Worm (Caenorhabditis elegans) whole organism, dauer: ENCODE data around the gene srh-216.

Experiments
- unc-62 ChIP-seq: sonication (generic microtip); optimal IDR thresholded peaks from 2 replicates; lab custom pipeline; 2017; ENCODE audit warnings: missing biosample characterization, missing genetic modification reagents, missing genetic modification characterization

srh-216 gene

DNA sequence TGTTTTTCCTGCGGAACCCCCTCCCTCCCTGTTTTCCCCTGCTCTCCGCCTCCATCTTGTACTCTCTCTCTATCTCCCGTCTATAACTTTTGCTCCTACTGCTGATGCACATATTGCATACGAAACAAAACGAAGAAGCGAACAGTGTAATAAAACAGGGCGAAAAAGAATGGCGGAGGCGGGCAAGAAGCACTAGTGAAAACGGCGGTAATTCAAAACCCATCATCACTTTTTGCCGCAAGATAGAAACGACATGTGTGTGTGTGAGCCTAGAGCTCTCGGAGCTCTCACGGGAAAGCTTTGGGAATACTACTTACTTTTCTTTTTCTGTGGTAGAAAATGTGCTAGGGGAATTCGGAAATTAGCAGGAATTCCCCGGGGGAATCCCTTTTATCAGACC is 8.7 kb upstream of the srh-216 start:
- TF ChIP-seq unc-62 (GFP tag; lab: Kevin White, UChicago) = no peak

DNA sequence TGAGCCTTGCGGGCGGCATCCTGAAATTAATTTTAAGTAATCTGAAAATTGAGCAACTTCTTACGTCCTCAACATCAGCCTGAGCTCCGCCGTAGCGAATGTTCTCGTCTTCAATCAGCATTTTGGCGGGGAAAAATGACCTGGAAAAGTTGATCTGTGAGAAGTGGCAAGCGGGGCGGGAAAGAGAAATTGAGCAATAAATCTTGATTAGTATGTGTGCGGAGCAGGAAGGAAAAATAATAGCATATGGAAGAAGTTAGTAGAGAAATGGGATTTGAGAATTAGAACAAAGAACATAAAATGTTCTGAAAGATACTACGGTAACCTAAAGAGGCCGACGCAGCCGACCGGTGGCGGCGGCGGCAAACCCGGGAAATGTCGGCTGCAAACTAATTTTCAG is 7.6 kb upstream of the srh-216 start, which contains the start of gene tni-3:
Gene tni-3 (minus strand): TSS at position 140 of the 400 bp plus-strand sequence.
- no peak for TF ChIP-seq unc-62 (GFP tag; lab: Kevin White, UChicago)

- no peak for TF ChIP-seq unc-62 (GFP tag; lab: Kevin White, UChicago)
These were observed 6.3 kb upstream of the srh-216 start for ce11 chrV:16833672-16834071.

ce11 chrV:16832865-16833264 is 5.5 kb upstream of the srh-216 start, which contains the start of gene phy-3:
phy-3 (plus strand) TSS chrV:16833165.
- no peak for TF ChIP-seq unc-62 (GFP tag; lab: Kevin White, UChicago)

- TF ChIP-seq unc-62 (GFP tag; lab: Kevin White, UChicago) = no peak
These were observed 4.5 kb upstream of the srh-216 start, which contains the start of gene srh-215 for ce11 chrV:16831921-16832320. srh-215 (minus strand) TSS chrV:16832021.

ce11 chrV:16831310-16831709 is 3.9 kb upstream of the srh-216 start:
- TF ChIP-seq unc-62 (GFP tag; lab: Kevin White, UChicago) = no peak

ce11 chrV:16829396-16829795 is 2.0 kb upstream of the srh-216 start, which contains the start of gene srh-214:
srh-214 (minus strand) TSS chrV:16829755.
- TF ChIP-seq unc-62 (GFP tag; lab: Kevin White, UChicago) = no peak

ce11 chrV:16821270-16821737 is 6.1 kb downstream of the srh-216 start, which contains the start of gene T20B3.14:
T20B3.14 (minus strand) TSS chrV:16821320.
- TF ChIP-seq unc-62 (GFP tag; lab: Kevin White, UChicago) = no peak

DNA sequence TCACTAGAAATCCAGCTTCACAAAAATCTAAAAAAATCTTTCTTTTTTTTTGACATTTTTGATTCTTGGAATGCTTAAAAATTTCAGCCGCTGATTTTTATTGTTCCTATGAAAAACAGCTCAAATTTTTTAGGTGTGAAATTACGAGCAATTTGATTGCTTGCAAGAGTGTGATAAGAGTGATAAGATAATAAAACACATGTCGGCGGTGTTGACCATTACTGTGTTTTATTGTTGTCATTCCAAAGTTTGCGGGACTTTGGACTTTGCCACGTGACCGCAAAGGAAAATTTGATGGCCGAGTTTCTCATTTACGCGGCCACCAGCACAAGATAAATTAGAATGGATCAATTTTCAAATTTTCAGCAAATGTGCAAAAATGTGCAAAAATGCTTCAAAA is 10.7 kb downstream of the srh-216 start:
- TF ChIP-seq unc-62 (GFP tag; lab: Kevin White, UChicago) = no peak

- no peak for TF ChIP-seq unc-62 (GFP tag; lab: Kevin White, UChicago)
These were observed 12.1 kb downstream of the srh-216 start, which contains the start of gene T20B3.1 for ce11 chrV:16815261-16815660. T20B3.1 (plus strand) TSS chrV:16815561.

ce11 chrV:16814541-16815207 is 12.7 kb downstream of the srh-216 start:
- TF ChIP-seq unc-62 (GFP tag; lab: Kevin White, UChicago) = no peak

- TF ChIP-seq unc-62 (GFP tag; lab: Kevin White, UChicago) = no peak
These were observed 15.0 kb downstream of the srh-216 start for ce11 chrV:16812371-16812770.

DNA sequence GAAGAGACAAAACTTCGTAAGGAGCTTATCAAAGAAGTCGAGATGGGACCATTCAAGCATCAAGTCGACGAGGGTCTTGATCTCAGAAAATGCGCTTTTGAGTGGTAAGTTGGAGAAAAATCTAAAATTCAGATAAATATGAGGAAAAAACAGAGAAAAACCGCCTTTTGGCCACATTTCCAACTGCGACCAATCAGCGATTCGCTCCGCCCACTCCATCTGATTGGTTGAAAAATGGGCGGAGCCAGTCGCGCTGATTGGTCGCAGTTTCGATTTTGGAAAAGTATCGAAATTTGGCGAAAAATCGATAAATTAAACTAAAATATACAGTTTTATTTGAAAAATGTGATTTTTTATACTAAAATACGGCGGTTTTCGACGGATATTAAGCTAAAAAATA is 15.5 kb downstream of the srh-216 start:
- TF ChIP-seq unc-62 (GFP tag; lab: Kevin White, UChicago) = no peak

DNA sequence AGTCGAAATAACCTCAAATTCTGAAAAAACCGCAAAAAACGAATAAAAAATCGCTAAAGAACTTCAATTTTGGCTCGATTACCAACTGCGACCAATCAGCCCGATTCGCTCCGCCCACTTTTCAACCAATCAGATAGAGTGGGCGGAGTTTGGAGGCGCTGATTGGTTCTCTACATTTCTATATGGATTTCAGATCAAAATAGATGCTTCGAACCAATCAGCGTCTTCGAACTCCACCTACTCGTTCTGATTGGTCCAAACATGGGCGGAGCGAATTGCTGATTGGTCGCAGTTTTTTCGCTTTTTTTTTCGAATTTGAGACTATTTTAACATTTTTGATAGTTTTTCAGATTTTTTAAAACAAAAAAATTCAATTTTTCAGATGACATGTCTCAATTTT is 19.2 kb downstream of the srh-216 start:
- TF ChIP-seq unc-62 (GFP tag; lab: Kevin White, UChicago) = no peak

- no peak for TF ChIP-seq unc-62 (GFP tag; lab: Kevin White, UChicago)
These were observed 22.6 kb downstream of the srh-216 start for ce11 chrV:16804795-16805194.

ce11 chrV:16802572-16802971 is 24.8 kb downstream of the srh-216 start, which contains the start of gene cand-1:
cand-1 (plus strand) TSS chrV:16802872.
- TF ChIP-seq unc-62 (GFP tag; lab: Kevin White, UChicago) = no peak

ce11 chrV:16800484-16800883 is 26.9 kb downstream of the srh-216 start:
- no peak for TF ChIP-seq unc-62 (GFP tag; lab: Kevin White, UChicago)
